Worm (Caenorhabditis elegans): Measurements from ENCODE around the gene irld-34.

Gene irld-34

DNA sequence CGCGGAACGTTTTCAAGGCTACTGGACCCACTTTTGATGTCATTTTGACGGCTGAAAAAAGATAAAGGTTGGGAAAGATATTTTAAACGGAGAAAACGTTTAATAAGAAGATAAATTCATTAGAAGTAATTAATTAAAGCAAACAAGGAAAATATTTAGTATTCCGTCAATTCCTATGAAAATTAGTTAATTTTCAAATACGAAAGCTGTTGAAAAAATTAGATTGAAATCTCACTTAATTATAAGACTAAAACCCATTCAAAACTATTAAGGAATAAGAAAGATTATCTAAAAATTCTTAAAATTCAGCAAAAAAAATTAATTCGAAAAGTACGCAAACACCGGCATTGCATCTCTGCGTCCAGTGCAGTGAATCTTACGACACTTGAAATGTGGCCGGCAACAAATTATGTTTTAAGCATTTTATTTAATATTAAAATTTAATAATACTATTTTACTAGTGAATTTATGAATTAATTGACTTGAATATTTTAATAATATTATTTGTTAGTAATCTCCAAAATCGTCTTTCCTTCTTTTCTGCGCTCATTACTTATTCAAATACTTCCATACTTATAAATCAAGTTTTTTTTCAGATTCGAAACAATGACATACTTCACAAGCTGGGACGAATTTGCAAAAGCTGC, 10.0 kb upstream of the irld-34 start, which contains the start of the genes ZK512.2 and ZK512.4:
Gene ZK512.2 (minus strand): TSS at position 51 of the 647 bp plus-strand sequence.
Gene ZK512.4 (plus strand): TSS at position 597 of the 647 bp plus-strand sequence.
- peak; percentile 23 for TF ChIP-seq nhr-71 (tag; optimal IDR thresholded peaks at IDR 0.05)
- peak; percentile 80 for TF ChIP-seq F16B12.6 (tag; optimal IDR thresholded peaks at IDR 0.05)
- TF ChIP-seq lin-13 (GFP tag; optimal IDR thresholded peaks at IDR 0.05) = no peak
- TF ChIP-seq lin-35 (GFP tag; optimal IDR thresholded peaks at IDR 0.05) = peak; percentile 11 to 37
- TF ChIP-seq mep-1 (tag; optimal IDR thresholded peaks at IDR 0.05) = peak; percentile 56
- no peak for TF ChIP-seq tlp-1 (tag; optimal IDR thresholded peaks at IDR 0.05)
- TF ChIP-seq ces-1 (GFP tag; optimal IDR thresholded peaks at IDR 0.05) = no peak
- peak; percentile 19 for TF ChIP-seq C16A3.4 (tag; optimal IDR thresholded peaks at IDR 0.05)
- TF ChIP-seq elt-2 (tag; optimal IDR thresholded peaks at IDR 0.05) = no peak
- peak; percentile 42 to 51 for TF ChIP-seq lsy-2 (tag; optimal IDR thresholded peaks at IDR 0.05)
- TF ChIP-seq rnt-1 (tag; optimal IDR thresholded peaks at IDR 0.05) = peak; percentile 3
- peak; percentile 20 for TF ChIP-seq nhr-47 (tag; optimal IDR thresholded peaks at IDR 0.05)
- peak; percentile 3 for TF ChIP-seq swsn-7 (tag; optimal IDR thresholded peaks at IDR 0.05)
- TF ChIP-seq skn-1 (tag; optimal IDR thresholded peaks at IDR 0.05) = peak; percentile 26
- peak; percentile 14 to 58 (median 30) for TF ChIP-seq dpl-1 (GFP tag; optimal IDR thresholded peaks at IDR 0.05)
- no peak for TF ChIP-seq elt-3 (tag; optimal IDR thresholded peaks at IDR 0.05)
- peak; percentile 35 for TF ChIP-seq snu-23 (GFP tag; optimal IDR thresholded peaks at IDR 0.05)
- peak; percentile 20 to 27 for TF ChIP-seq efl-1 (optimal IDR thresholded peaks at IDR 0.05)
- TF ChIP-seq efl-1 (GFP tag; optimal IDR thresholded peaks at IDR 0.05 in 1 of 2) = peak; percentile 58 to 91

DNA sequence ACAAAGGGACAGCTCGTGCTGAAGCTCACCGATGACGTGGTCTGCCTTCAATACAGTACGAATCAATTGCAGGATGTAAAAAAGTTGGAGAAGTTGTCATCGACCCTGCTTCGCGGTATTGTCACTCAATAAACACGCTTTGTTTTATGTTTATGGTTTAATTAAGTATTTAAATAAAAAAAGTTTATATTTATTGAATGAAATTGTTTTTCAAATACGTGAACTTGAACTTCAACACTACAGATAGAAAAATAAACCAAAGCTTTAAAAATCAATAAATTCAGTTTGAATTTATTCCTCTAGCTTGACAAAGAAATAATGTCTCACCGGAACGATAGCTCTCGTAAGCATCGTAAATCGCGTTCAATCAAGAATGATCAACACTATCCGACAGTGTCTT, 9.1 kb upstream of the irld-34 start, which contains the start of gene ZK512.8:
Gene ZK512.8 (plus strand): TSS at position 301 of the 400 bp plus-strand sequence.
- no peak for TF ChIP-seq nhr-237 (tag; optimal IDR thresholded peaks at IDR 0.05)
- TF ChIP-seq lin-15B (tag; optimal IDR thresholded peaks at IDR 0.05) = no peak
- no peak for TF ChIP-seq aly-2 (tag; optimal IDR thresholded peaks at IDR 0.05)
- no peak for TF ChIP-seq nhr-19 (GFP tag; conservative IDR thresholded peaks at IDR 0.05)
- no peak for TF ChIP-seq zag-1 (tag; optimal IDR thresholded peaks at IDR 0.05)
- TF ChIP-seq ceh-90 (tag; optimal IDR thresholded peaks at IDR 0.05) = no peak
- TF ChIP-seq hlh-17 (GFP tag; optimal IDR thresholded peaks at IDR 0.05; ENCODE audit: borderline replicate concordance) = no peak
- TF ChIP-seq xbp-1 (tag; optimal IDR thresholded peaks at IDR 0.05) = no peak
- no peak for TF ChIP-seq blmp-1 (tag; optimal IDR thresholded peaks at IDR 0.05)
- TF ChIP-seq sptf-1 (tag; optimal IDR thresholded peaks at IDR 0.05) = no peak

DNA sequence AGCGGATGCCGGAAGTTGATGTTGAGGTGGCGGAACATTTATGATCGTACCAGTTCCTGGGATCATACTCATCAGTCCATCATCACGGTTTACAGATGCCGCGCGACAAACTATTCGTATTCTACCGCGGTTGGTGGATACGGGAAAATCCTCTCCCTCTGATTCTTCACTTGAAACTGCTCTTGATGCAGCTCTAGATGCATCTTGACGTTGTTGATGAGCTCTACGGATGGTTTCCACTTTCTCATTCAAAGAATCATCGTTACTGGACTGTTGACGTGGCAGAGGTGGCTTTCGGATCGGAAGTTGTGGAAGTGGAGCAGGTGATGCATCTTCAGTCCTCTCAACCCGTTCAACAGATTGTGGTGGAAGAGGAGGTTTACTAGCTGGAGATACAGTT, 5.7 kb upstream of the irld-34 start:
- no peak for TF ChIP-seq nhr-47 (tag; optimal IDR thresholded peaks at IDR 0.05)
- TF ChIP-seq F16B12.6 (tag; optimal IDR thresholded peaks at IDR 0.05) = no peak
- no peak for TF ChIP-seq hlh-17 (GFP tag; optimal IDR thresholded peaks at IDR 0.05; ENCODE audit: borderline replicate concordance)
- no peak for TF ChIP-seq tbx-2 (tag; optimal IDR thresholded peaks at IDR 0.05)
- TF ChIP-seq swsn-7 (tag; optimal IDR thresholded peaks at IDR 0.05) = no peak
- no peak for TF ChIP-seq unc-30 (tag; optimal IDR thresholded peaks at IDR 0.05)
- no peak for TF ChIP-seq lin-35 (GFP tag; optimal IDR thresholded peaks at IDR 0.05)

DNA sequence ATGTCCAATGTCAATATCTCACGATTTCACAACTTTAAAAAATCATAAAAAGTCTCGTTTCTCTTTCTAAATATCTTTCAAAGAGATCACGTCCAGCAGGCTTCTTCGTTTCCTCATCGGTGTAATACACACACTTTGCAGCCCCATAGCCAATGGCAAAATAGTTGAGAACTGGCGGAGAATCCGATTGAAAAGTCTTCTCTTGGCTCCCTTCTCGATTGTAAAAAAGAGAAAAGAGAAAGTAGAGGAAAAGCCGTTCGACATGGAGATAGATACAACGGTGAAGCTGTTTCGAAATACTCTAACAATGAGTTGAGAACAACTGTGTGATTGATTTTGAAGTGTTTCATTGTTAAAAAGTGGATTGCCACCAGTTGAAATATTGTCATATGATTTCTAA, 3.1 kb upstream of the irld-34 start:
- TF ChIP-seq ama-1 (optimal IDR thresholded peaks at IDR 0.05) (no peak), xbp-1 (tag; optimal IDR thresholded peaks at IDR 0.05) (no peak), C16A3.4 (tag; optimal IDR thresholded peaks at IDR 0.05) (peak; percentile 11), skn-1 (tag; optimal IDR thresholded peaks at IDR 0.05) (no peak), ztf-4 (tag; optimal IDR thresholded peaks at IDR 0.05) (no peak), zip-4 (GFP tag; optimal IDR thresholded peaks at IDR 0.05) (no peak), grh-1 (GFP tag; IDR thresholded peaks at IDR 0.05) (no peak), nhr-11 (tag; optimal IDR thresholded peaks at IDR 0.05) (no peak), nhr-76 (tag; optimal IDR thresholded peaks at IDR 0.05) (no peak), pax-3 (tag; optimal IDR thresholded peaks at IDR 0.05) (no peak), ceh-8 (GFP tag; optimal IDR thresholded peaks at IDR 0.05) (no peak), egl-27 (tag; optimal IDR thresholded peaks at IDR 0.05) (no peak), lin-15B (tag; optimal IDR thresholded peaks at IDR 0.05) (no peak), blmp-1 (tag; optimal IDR thresholded peaks at IDR 0.05) (no peak), mef-2 (tag; optimal IDR thresholded peaks at IDR 0.05) (no peak), Y116A8C.19 (tag; optimal IDR thresholded peaks at IDR 0.05; ENCODE audit: borderline replicate concordance) (no peak), nhr-28 (tag; optimal IDR thresholded peaks at IDR 0.05) (no peak), F16B12.6 (tag; optimal IDR thresholded peaks at IDR 0.05) (no peak), alr-1 (tag; optimal IDR thresholded peaks at IDR 0.05; ENCODE audit: borderline replicate concordance) (no peak), snpc-4 (tag; optimal IDR thresholded peaks at IDR 0.05) (no peak), mep-1 (tag; optimal IDR thresholded peaks at IDR 0.05) (peak; percentile 40), unc-98 (GFP tag; IDR thresholded peaks at IDR 0.05) (no peak), nhr-84 (tag; optimal IDR thresholded peaks at IDR 0.05) (no peak), unc-30 (tag; optimal IDR thresholded peaks at IDR 0.05) (no peak), dpl-1 (GFP tag; optimal IDR thresholded peaks at IDR 0.05) (peak in 1 of 3 experiments; percentile 2)
